Worm (Caenorhabditis elegans): ENCODE data around the gene nol-9.
"Not testable (repeated sequence)": the region's sequence is repeated elsewhere in the genome, so short reads cannot be mapped to it uniquely, and the experiment has no call there.

Gene nol-9

DNA sequence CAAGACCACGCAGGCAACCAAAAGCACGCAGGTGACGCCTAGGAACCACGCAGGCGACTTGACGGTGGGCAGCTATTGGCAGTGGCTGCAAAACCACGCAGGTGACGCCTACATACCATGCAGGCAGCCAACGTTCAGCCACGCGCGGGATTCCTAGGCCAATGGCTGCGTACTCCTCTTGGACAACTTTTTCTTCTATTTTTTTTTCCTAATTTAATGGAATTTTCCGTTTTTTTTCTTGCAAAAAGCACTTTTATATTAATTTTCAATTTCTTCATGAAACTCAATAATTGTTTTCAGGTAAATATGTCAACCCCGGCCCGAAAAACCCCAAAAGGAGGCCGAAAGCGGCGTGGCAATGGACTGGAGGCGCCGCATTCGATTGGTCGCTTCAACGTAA, 32.9 kb downstream of the nol-9 start, which contains the start of gene Y38H8A.7:
Y38H8A.7 (plus strand) TSS at position 301 of the 400 bp plus-strand sequence.
- not testable (repeated sequence) for TF ChIP-seq aha-1 (tag; optimal IDR thresholded peaks at IDR 0.05); sup-37 (GFP tag; optimal IDR thresholded peaks at IDR 0.05); egl-13 (tag; optimal IDR thresholded peaks at IDR 0.05)

DNA sequence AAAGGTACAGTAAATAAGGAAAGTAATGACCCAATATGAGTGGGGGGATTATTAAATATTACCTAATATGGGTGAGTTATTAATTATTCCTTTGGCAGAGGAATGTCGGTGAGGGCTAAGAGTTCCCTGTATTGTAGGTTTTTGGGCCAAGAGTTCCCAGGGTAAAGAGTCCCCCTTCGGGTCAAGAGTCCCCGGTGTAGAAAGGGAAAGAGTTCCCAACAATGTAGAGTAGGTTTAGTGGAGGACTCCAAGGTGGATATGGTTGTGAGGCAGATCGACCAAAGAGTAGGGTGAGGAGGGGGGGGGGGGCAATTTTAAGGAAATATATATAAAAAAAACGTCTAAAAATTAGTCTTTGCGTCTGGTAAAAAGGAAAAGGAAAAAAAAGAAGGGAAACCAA, 34.6 kb downstream of the nol-9 start:
- TF ChIP-seq egl-13 (tag; optimal IDR thresholded peaks at IDR 0.05): no peak
- no peak for TF ChIP-seq nhr-28 (tag; optimal IDR thresholded peaks at IDR 0.05)
- no peak for TF ChIP-seq pag-3 (tag; optimal IDR thresholded peaks at IDR 0.05; ENCODE audit: borderline replicate concordance, insufficient read depth)
- no peak for TF ChIP-seq nhr-12 (tag; optimal IDR thresholded peaks at IDR 0.05)
- no peak for TF ChIP-seq nhr-19 (GFP tag; conservative IDR thresholded peaks at IDR 0.05)
- no peak for TF ChIP-seq fkh-8 (tag; optimal IDR thresholded peaks at IDR 0.05)
- TF ChIP-seq ces-1 (GFP tag; optimal IDR thresholded peaks at IDR 0.05): no peak
- TF ChIP-seq unc-130 (tag; optimal IDR thresholded peaks at IDR 0.05): no peak
- no peak for TF ChIP-seq mdl-1 (tag; optimal IDR thresholded peaks at IDR 0.05)
- TF ChIP-seq hlh-17 (GFP tag; optimal IDR thresholded peaks at IDR 0.05; ENCODE audit: borderline replicate concordance): no peak
- TF ChIP-seq ztf-11 (tag; optimal IDR thresholded peaks at IDR 0.05): no peak
- TF ChIP-seq blmp-1 (tag; optimal IDR thresholded peaks at IDR 0.05): no peak
- no peak for TF ChIP-seq unc-30 (tag; optimal IDR thresholded peaks at IDR 0.05)
- TF ChIP-seq dpl-1 (GFP tag; optimal IDR thresholded peaks at IDR 0.05): no peak

- no peak for TF ChIP-seq lsy-2 (tag; optimal IDR thresholded peaks at IDR 0.05)
- no peak for TF ChIP-seq unc-62 (GFP tag; optimal IDR thresholded peaks at IDR 0.05)
- TF ChIP-seq nhr-90 (tag; optimal IDR thresholded peaks at IDR 0.05; ENCODE audit: poor library complexity): no peak
- TF ChIP-seq ama-1 (optimal IDR thresholded peaks at IDR 0.05): no peak
- TF ChIP-seq irx-1 (tag; optimal IDR thresholded peaks at IDR 0.05): no peak
- TF ChIP-seq rnt-1 (tag; optimal IDR thresholded peaks at IDR 0.05): no peak
- no peak for TF ChIP-seq grh-1 (GFP tag; IDR thresholded peaks at IDR 0.05)
- TF ChIP-seq nhr-84 (tag; optimal IDR thresholded peaks at IDR 0.05): no peak
Measured at ce11 chrIV:13458237-13458636, 35.9 kb downstream of the nol-9 start.

- no peak for TF ChIP-seq egl-13 (tag; optimal IDR thresholded peaks at IDR 0.05)
Measured at ce11 chrIV:13460876-13461275, 38.6 kb downstream of the nol-9 start, which contains the start of gene Y38H8A.12. TSS of gene Y38H8A.12 (minus strand) at chrIV:13460976.

- TF ChIP-seq egl-27 (tag; optimal IDR thresholded peaks at IDR 0.05) (no peak), ceh-90 (tag; optimal IDR thresholded peaks at IDR 0.05) (no peak), lin-39 (tag; optimal IDR thresholded peaks at IDR 0.05) (no peak), nhr-12 (tag; optimal IDR thresholded peaks at IDR 0.05) (no peak)
Measured at ce11 chrIV:13465797-13466196, 43.5 kb downstream of the nol-9 start, which contains the start of gene fezf-1. TSS of gene fezf-1 (plus strand) at chrIV:13466097.

- TF ChIP-seq dsc-1 (tag; optimal IDR thresholded peaks at IDR 0.05) (no peak), egl-27 (tag; optimal IDR thresholded peaks at IDR 0.05) (no peak), mef-2 (tag; optimal IDR thresholded peaks at IDR 0.05) (no peak), pag-3 (tag; optimal IDR thresholded peaks at IDR 0.05; ENCODE audit: borderline replicate concordance, insufficient read depth) (no peak), elt-3 (tag; optimal IDR thresholded peaks at IDR 0.05) (no peak), ces-1 (GFP tag; optimal IDR thresholded peaks at IDR 0.05) (no peak), efl-1 (optimal IDR thresholded peaks at IDR 0.05) (no peak), efl-1 (GFP tag; optimal IDR thresholded peaks at IDR 0.05 in 1 of 2) (no peak), nhr-47 (tag; optimal IDR thresholded peaks at IDR 0.05) (no peak), swsn-7 (tag; optimal IDR thresholded peaks at IDR 0.05) (no peak), nhr-12 (tag; optimal IDR thresholded peaks at IDR 0.05) (no peak), nhr-84 (tag; optimal IDR thresholded peaks at IDR 0.05) (no peak), pax-3 (tag; optimal IDR thresholded peaks at IDR 0.05) (no peak), hlh-17 (GFP tag; optimal IDR thresholded peaks at IDR 0.05; ENCODE audit: borderline replicate concordance) (no peak), ets-5 (GFP tag; IDR thresholded peaks at IDR 0.05) (no peak), lin-39 (tag; optimal IDR thresholded peaks at IDR 0.05) (no peak), skn-1 (tag; optimal IDR thresholded peaks at IDR 0.05) (no peak)
Measured at ce11 chrIV:13472011-13472410, 49.7 kb downstream of the nol-9 start, which contains the start of the genes ttbk-8.1 and Y38H8A.4. TSS of gene ttbk-8.1 (plus strand) at chrIV:13472311. TSS of gene Y38H8A.4 (minus strand) at chrIV:13472376.
